Fruit fly (Drosophila melanogaster) whole organism, adult: Measurements from ENCODE around the gene Edem1.

Experiments
- CG14711 ChIP-seq: fragments of 200-800 bp; sonication (Bioruptor generic); optimal IDR thresholded peaks from 2 replicates; lab custom pipeline; 2018; ENCODE audit warnings: missing biosample characterization, mild to moderate bottlenecking, missing genetic modification characterization, moderate library complexity
- CG5204 ChIP-seq: fragments of 200-800 bp; sonication (Bioruptor generic); optimal IDR thresholded peaks from 2 replicates; lab custom pipeline; 2016; ENCODE audit warnings: missing biosample characterization, missing genetic modification characterization
- CG7101 ChIP-seq: fragments of 200-800 bp; sonication (Bioruptor generic); optimal IDR thresholded peaks from 2 replicates; lab custom pipeline; 2018; ENCODE audit warnings: missing biosample characterization, mild to moderate bottlenecking, missing genetic modification characterization, moderate library complexity
- bab1 ChIP-seq: fragments of 200-800 bp; sonication (Bioruptor generic); optimal IDR thresholded peaks from 3 replicates; lab custom pipeline; 2019; ENCODE audit warnings: missing biosample characterization, mild to moderate bottlenecking, missing genetic modification characterization, moderate library complexity

- TF ChIP-seq CG5204 (GFP tag; lab: Kevin White, UChicago) (no peak), bab1 (GFP tag; lab: Kevin White, UChicago) (peak; percentile 81), CG7101 (tag; lab: Kevin White, UChicago) (peak; percentile 64), CG14711 (tag; lab: Kevin White, UChicago) (peak; percentile 54)
These were observed 18.7 kb downstream of the Edem1 start, which contains the start of the genes trr and mRpL16 for dm6 chrX:1889926-1890325.
